Fruit fly (Drosophila melanogaster) whole organism, embryonic: ENCODE measurements around the gene Elp4.

Experiments
- Blimp-1 ChIP-seq: fragments of 200-800 bp; sonication (Bioruptor generic); optimal IDR thresholded peaks from 3 replicates; lab custom pipeline; 2018; ENCODE audit warnings: missing biosample characterization, missing genetic modification characterization, mild to moderate bottlenecking, moderate library complexity, missing genetic modification reagents
- CG10274 ChIP-seq: fragments of 200-800 bp; sonication (Bioruptor generic); optimal IDR thresholded peaks from 3 replicates; lab custom pipeline; 2017; ENCODE audit warnings: missing biosample characterization, mild to moderate bottlenecking, missing genetic modification characterization
- CG10366 ChIP-seq: fragments of 200-800 bp; sonication (Bioruptor generic); IDR thresholded peaks from 2 replicates; pipeline ENCODE4 v1.3.6; 2022; ENCODE audit warnings: missing biosample characterization, missing genetic modification characterization
- CG11504 ChIP-seq: fragments of 200-800 bp; sonication (Bioruptor generic); optimal IDR thresholded peaks from 3 replicates; lab custom pipeline; 2019; ENCODE audit warnings: missing biosample characterization, mild to moderate bottlenecking, missing genetic modification characterization, moderate library complexity
- CG12219 ChIP-seq: fragments of 200-800 bp; sonication (Bioruptor generic); optimal IDR thresholded peaks from 3 replicates; lab custom pipeline; 2018; ENCODE audit warnings: missing biosample characterization, mild to moderate bottlenecking, missing genetic modification characterization
- CG12659 ChIP-seq: fragments of 200-800 bp; sonication (Bioruptor generic); optimal IDR thresholded peaks from 3 replicates; lab custom pipeline; 2017; ENCODE audit warnings: mild to moderate bottlenecking, missing biosample characterization, missing genetic modification reagents, missing genetic modification characterization
- CG14441 ChIP-seq: fragments of 200-800 bp; sonication (Bioruptor generic); IDR thresholded peaks from 2 replicates; pipeline ENCODE4 v1.3.6; 2022; ENCODE audit warnings: missing biosample characterization, missing genetic modification characterization
- CG15696 ChIP-seq: fragments of 200-800 bp; sonication (Bioruptor generic); optimal IDR thresholded peaks from 2 replicates; lab custom pipeline; 2019; ENCODE audit warnings: missing biosample characterization, mild to moderate bottlenecking, missing genetic modification characterization, moderate library complexity
- CG17328 ChIP-seq: fragments of 200-800 bp; sonication (Bioruptor generic); IDR thresholded peaks from 2 replicates; pipeline ENCODE4 v1.3.6; 2022; ENCODE audit warnings: missing biosample characterization, missing genetic modification characterization
- CG17361 ChIP-seq: fragments of 200-800 bp; sonication (Bioruptor generic); IDR thresholded peaks from 3 replicates; pipeline ENCODE4 v1.3.6; 2022; ENCODE audit warnings: missing biosample characterization, missing genetic modification characterization
- CG18764 ChIP-seq: fragments of 200-800 bp; sonication (Bioruptor generic); optimal IDR thresholded peaks from 3 replicates; lab custom pipeline; 2016; ENCODE audit warnings: missing biosample characterization, missing genetic modification characterization
- CG2199 ChIP-seq: fragments of 200-800 bp; sonication (Bioruptor generic); IDR thresholded peaks from 3 replicates; pipeline ENCODE4 v1.3.6; 2022; ENCODE audit warnings: missing biosample characterization, missing genetic modification characterization
- CG31441 ChIP-seq: fragments of 200-800 bp; sonication (Bioruptor generic); IDR thresholded peaks from 2 replicates; pipeline ENCODE4 v1.3.6; 2022; ENCODE audit warnings: missing biosample characterization, missing genetic modification characterization
- CG3163 ChIP-seq: fragments of 200-800 bp; sonication (Bioruptor generic); optimal IDR thresholded peaks from 3 replicates; lab custom pipeline; 2016; ENCODE audit warnings: missing biosample characterization, missing genetic modification characterization
- CG32772 ChIP-seq: fragments of 200-800 bp; sonication (Bioruptor generic); IDR thresholded peaks from 2 replicates; pipeline ENCODE4 v1.3.6; 2022; ENCODE audit warnings: missing biosample characterization, missing genetic modification characterization
- CG4360 ChIP-seq: fragments of 200-800 bp; sonication (Bioruptor generic); IDR thresholded peaks from 2 replicates; pipeline ENCODE4 v1.3.6; 2022; ENCODE audit warnings: missing biosample characterization, missing genetic modification characterization
- CG6791 ChIP-seq: fragments of 200-800 bp; sonication (Bioruptor generic); IDR thresholded peaks from 3 replicates; pipeline ENCODE4 v1.3.6; 2022; ENCODE audit warnings: missing biosample characterization, missing genetic modification characterization; ENCODE audit not compliant: partially characterized antibody
- CG7786 ChIP-seq: fragments of 200-800 bp; sonication (Bioruptor generic); optimal IDR thresholded peaks from 2 replicates; lab custom pipeline; 2016; ENCODE audit warnings: missing biosample characterization, missing genetic modification characterization
- CG7928 ChIP-seq: fragments of 200-800 bp; sonication (Bioruptor generic); optimal IDR thresholded peaks from 2 replicates; lab custom pipeline; 2017; ENCODE audit warnings: missing biosample characterization, mild to moderate bottlenecking, missing genetic modification characterization
- CG7963 ChIP-seq: fragments of 200-800 bp; sonication (Bioruptor generic); IDR thresholded peaks from 3 replicates; pipeline ENCODE4 v1.3.6; 2022; ENCODE audit warnings: missing biosample characterization, missing genetic modification characterization; ENCODE audit not compliant: partially characterized antibody
- CG8281 ChIP-seq: fragments of 200-800 bp; sonication (Bioruptor generic); optimal IDR thresholded peaks from 2 replicates; lab custom pipeline; 2018; ENCODE audit warnings: missing biosample characterization, mild to moderate bottlenecking, missing genetic modification characterization, moderate library complexity
- Camta ChIP-seq: fragments of 200-800 bp; sonication (Bioruptor generic); optimal IDR thresholded peaks from 2 replicates; lab custom pipeline; 2016; ENCODE audit warnings: missing biosample characterization, missing genetic modification characterization
- D19B ChIP-seq: fragments of 200-800 bp; sonication (Bioruptor generic); optimal IDR thresholded peaks from 2 replicates; lab custom pipeline; 2017; ENCODE audit warnings: missing biosample characterization, mild to moderate bottlenecking, missing genetic modification characterization
- Dfd ChIP-seq, 2 experiments: fragments of >200 bp; optimal IDR thresholded peaks; 2 replicates each; lab custom pipeline; 2017; ENCODE audit warnings: missing biosample characterization in 2 of 2, missing genetic modification characterization in 2 of 2
- Dll ChIP-seq: fragments of 200-800 bp; sonication (Bioruptor generic); IDR thresholded peaks from 4 replicates; pipeline ENCODE4 v1.3.6; 2022; ENCODE audit warnings: missing biosample characterization, missing genetic modification characterization; ENCODE audit not compliant: partially characterized antibody
- Gsc ChIP-seq: fragments of 200-800 bp; sonication (Bioruptor generic); IDR thresholded peaks from 2 replicates; pipeline ENCODE4 v1.3.6; 2022; ENCODE audit warnings: missing biosample characterization, missing genetic modification characterization
- Hr39 ChIP-seq: fragments of >200 bp; optimal IDR thresholded peaks from 2 replicates; lab custom pipeline; 2017
- Hsf ChIP-seq: fragments of 200-800 bp; sonication (Bioruptor generic); optimal IDR thresholded peaks from 3 replicates; lab custom pipeline; 2016; ENCODE audit warnings: missing biosample characterization, missing genetic modification characterization
- Ptx1 ChIP-seq: fragments of 200-800 bp; sonication (Bioruptor generic); IDR thresholded peaks from 2 replicates; pipeline ENCODE4 v1.3.6; 2022; ENCODE audit warnings: missing biosample characterization, missing genetic modification characterization
- ab ChIP-seq: fragments of 200-800 bp; sonication (Bioruptor generic); optimal IDR thresholded peaks from 2 replicates; lab custom pipeline; 2016; ENCODE audit warnings: missing biosample characterization, missing genetic modification characterization
- ara ChIP-seq: fragments of 200-800 bp; sonication (Bioruptor generic); IDR thresholded peaks from 2 replicates; pipeline ENCODE4 v1.3.6; 2022; ENCODE audit warnings: missing biosample characterization, missing genetic modification characterization
- ash1 ChIP-seq: fragments of 200-800 bp; sonication (Bioruptor generic); optimal IDR thresholded peaks from 2 replicates; lab custom pipeline; 2018; ENCODE audit warnings: missing biosample characterization, mild to moderate bottlenecking, missing genetic modification characterization
- chinmo ChIP-seq: fragments of 200-800 bp; sonication (Bioruptor generic); IDR thresholded peaks from 4 replicates; pipeline ENCODE4 v1.3.6; 2022; ENCODE audit warnings: missing biosample characterization, missing genetic modification characterization; ENCODE audit not compliant: partially characterized antibody
- fd64A ChIP-seq: fragments of 200-800 bp; sonication (Bioruptor generic); optimal IDR thresholded peaks from 3 replicates; lab custom pipeline; 2018; ENCODE audit warnings: missing biosample characterization, mild to moderate bottlenecking, missing genetic modification characterization
- kah ChIP-seq: fragments of 200-800 bp; sonication (Bioruptor generic); optimal IDR thresholded peaks from 2 replicates; lab custom pipeline; 2018; ENCODE audit warnings: missing biosample characterization, mild to moderate bottlenecking, missing genetic modification characterization
- klu ChIP-seq: fragments of 200-800 bp; sonication (Bioruptor generic); IDR thresholded peaks from 2 replicates; pipeline ENCODE4 v1.3.6; 2022; ENCODE audit warnings: missing biosample characterization, missing genetic modification characterization
- kni ChIP-seq: fragments of 200-800 bp; sonication (Bioruptor generic); optimal IDR thresholded peaks from 3 replicates; lab custom pipeline; 2017; ENCODE audit warnings: mild to moderate bottlenecking, missing biosample characterization, missing genetic modification reagents, missing genetic modification characterization
- nerfin-1 ChIP-seq: fragments of 200-800 bp; sonication (Bioruptor generic); optimal IDR thresholded peaks from 3 replicates; lab custom pipeline; 2019; ENCODE audit warnings: missing biosample characterization, mild to moderate bottlenecking, missing genetic modification characterization, moderate library complexity
- nom ChIP-seq: fragments of 200-800 bp; sonication (Bioruptor generic); optimal IDR thresholded peaks from 2 replicates; lab custom pipeline; 2017; ENCODE audit warnings: missing biosample characterization, missing genetic modification characterization, mild to moderate bottlenecking, moderate library complexity, missing genetic modification reagents
- pan ChIP-seq, 4 experiments: fragments of >200 bp in 3 of 4; fragments of 200-800 bp in 1 of 4; sonication (Bioruptor generic) in 1 of 4; optimal IDR thresholded peaks in 3 of 4; IDR thresholded peaks in 1 of 4; 2 replicates each; pipeline versions ENCODE4 v1.3.6 to Lab custom; 2017 to 2022; ENCODE audit warnings: missing biosample characterization in 2 of 4, missing genetic modification characterization in 2 of 4, mixed read lengths in 1 of 4
- prd ChIP-seq, 3 experiments: fragments of >200 bp in 2 of 3; fragments of 200-800 bp in 1 of 3; sonication (Bioruptor generic) in 1 of 3; optimal IDR thresholded peaks in 2 of 3; IDR thresholded peaks in 1 of 3; 2 replicates in 2 of 3; 3 replicates in 1 of 3; pipeline versions ENCODE4 v1.3.6 to Lab custom; 2017 to 2022; ENCODE audit warnings: missing biosample characterization in 1 of 3, missing genetic modification characterization in 1 of 3
- sd ChIP-seq: fragments of 200-800 bp; sonication (Bioruptor generic); optimal IDR thresholded peaks from 3 replicates; lab custom pipeline; 2018; ENCODE audit warnings: missing biosample characterization, mild to moderate bottlenecking, missing genetic modification characterization, moderate library complexity
- sens ChIP-seq: fragments of 200-800 bp; sonication (Bioruptor generic); peaks from one replicate; lab custom pipeline; 2016; ENCODE audit warnings: missing biosample characterization, missing genetic modification characterization
- sisA ChIP-seq: fragments of 200-800 bp; sonication (Bioruptor generic); IDR thresholded peaks from 2 replicates; pipeline ENCODE4 v1.3.6; 2022; ENCODE audit warnings: missing biosample characterization, missing genetic modification characterization
- sqz ChIP-seq: fragments of 200-800 bp; sonication (Bioruptor generic); optimal IDR thresholded peaks from 3 replicates; lab custom pipeline; 2018; ENCODE audit warnings: missing biosample characterization, mild to moderate bottlenecking, missing genetic modification characterization
- tna ChIP-seq: fragments of 200-800 bp; sonication (Bioruptor generic); IDR thresholded peaks from 2 replicates; pipeline ENCODE4 v1.3.6; 2022; ENCODE audit warnings: missing biosample characterization, missing genetic modification characterization; ENCODE audit not compliant: partially characterized antibody
- ttk ChIP-seq: fragments of 200-800 bp; sonication (Bioruptor generic); IDR thresholded peaks from 2 replicates; pipeline ENCODE4 v2.1.2; 2022; ENCODE audit warnings: missing biosample characterization, missing genetic modification characterization
- usp ChIP-seq: fragments of >200 bp; optimal IDR thresholded peaks from 2 replicates; lab custom pipeline; 2017; ENCODE audit warnings: missing biosample characterization, missing genetic modification characterization
- zfh2 ChIP-seq: fragments of 200-800 bp; sonication (Bioruptor generic); optimal IDR thresholded peaks from 2 replicates; lab custom pipeline; 2016; ENCODE audit warnings: missing biosample characterization, missing genetic modification characterization

Gene Elp4

DNA sequence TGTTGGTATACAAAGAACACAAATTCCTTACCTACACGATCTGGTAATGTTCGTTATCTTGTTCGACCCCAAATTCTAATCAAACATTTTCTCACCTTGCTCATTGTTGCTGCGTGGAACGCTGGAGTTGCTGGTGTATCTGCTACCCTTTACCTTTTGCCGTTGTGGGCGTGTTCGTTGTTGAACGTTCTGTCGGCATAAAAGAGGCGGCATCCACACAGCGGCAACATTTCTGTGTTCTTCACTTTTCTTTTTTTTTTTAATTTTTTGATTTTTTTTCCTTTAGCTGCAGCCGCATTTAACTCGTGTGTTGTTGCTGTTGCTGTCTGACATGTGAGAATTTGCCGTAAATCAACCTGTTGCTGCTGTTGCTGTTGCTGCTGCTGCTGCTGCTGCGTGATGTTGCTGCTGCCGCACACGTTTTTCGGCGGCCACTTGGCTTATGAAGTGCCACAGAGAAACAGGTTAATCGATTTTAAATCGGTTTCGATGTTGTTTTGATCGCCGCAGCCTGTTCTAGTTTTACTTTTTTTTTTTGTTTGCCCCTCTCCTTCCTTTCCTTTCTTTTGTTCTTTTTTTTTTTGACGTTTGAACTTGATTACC lies 34.1 kb upstream of the Elp4 start:
- 0 out of 2 replicates have a peak, but pooled peaks have one; percentile 26 for TF ChIP-seq Gsc
- TF ChIP-seq tna (GFP tag; lab: Robert Waterston, UW) = no peak
- TF ChIP-seq ttk (GFP tag; lab: Robert Waterston, UW) = 0 out of 2 replicates have a peak, but pooled peaks have one; percentile 29
- no peak for TF ChIP-seq CG7786 (GFP tag; lab: Kevin White, UChicago)
- TF ChIP-seq CG2199 (GFP tag; lab: Robert Waterston, UW) = peak; percentile 73; the same call in 2 of the 3 replicates
- peak; percentile 69 for TF ChIP-seq CG4360 (GFP tag; lab: Robert Waterston, UW)
- TF ChIP-seq Camta (GFP tag; lab: Kevin White, UChicago) = no peak
- TF ChIP-seq klu (GFP tag; lab: Robert Waterston, UW) = no peak
- TF ChIP-seq kni = peak; percentile 25
- TF ChIP-seq CG11504 = peak; percentile 8
- TF ChIP-seq Ptx1 = 0 out of 2 replicates have a peak, but pooled peaks have one; percentile 24
- peak; percentile 54 for TF ChIP-seq D19B
- peak in 1 of 2 experiments; percentile 34 for TF ChIP-seq Dfd (GFP tag; optimal IDR thresholded peaks at IDR 0.05; lab: Kevin White, UChicago)
- no peak for TF ChIP-seq CG7928 (GFP tag; lab: Kevin White, UChicago)
- no peak for TF ChIP-seq ash1 (GFP tag; lab: Kevin White, UChicago)
- no peak for TF ChIP-seq nerfin-1 (tag; lab: Kevin White, UChicago)
- no peak for TF ChIP-seq prd (optimal IDR thresholded peaks at IDR 0.05; lab: Kevin White, UChicago)
- peak; percentile 42; the same call in 2 of the 3 replicates for TF ChIP-seq prd (GFP tag; IDR thresholded peaks at IDR 0.05; lab: Robert Waterston, UW)
- TF ChIP-seq chinmo (GFP tag; lab: Robert Waterston, UW) = 0 out of 4 replicates have a peak, but pooled peaks have one; percentile 15
- TF ChIP-seq pan (optimal IDR thresholded peaks at IDR 0.05; lab: Kevin White, UChicago) = no peak
- peak in 1 of 2 experiments; percentile 46 for TF ChIP-seq pan (GFP tag; optimal IDR thresholded peaks at IDR 0.05 in 1 of 2, IDR thresholded peaks at IDR 0.05 in 1 of 2)
- peak; percentile 33; the same call in 1 of the 2 replicates for TF ChIP-seq CG14441
- peak; percentile 74 for TF ChIP-seq kah (GFP tag; lab: Kevin White, UChicago)
- TF ChIP-seq fd64A = no peak
- TF ChIP-seq Hr39 (lab: Kevin White, UChicago) = peak; percentile 40
- TF ChIP-seq ara (GFP tag; lab: Robert Waterston, UW) = peak; percentile 46; the same call in 1 of the 2 replicates
- TF ChIP-seq Blimp-1 (GFP tag; lab: Kevin White, UChicago) = peak; percentile 17
- TF ChIP-seq nom (GFP tag; lab: Kevin White, UChicago) = peak; percentile 67
- TF ChIP-seq CG32772 = peak; percentile 78
- TF ChIP-seq usp (GFP tag; lab: Kevin White, UChicago) = no peak
- TF ChIP-seq CG10366 (GFP tag; lab: Robert Waterston, UW) = no peak
- peak; percentile 21; the same call in 1 of the 3 replicates for TF ChIP-seq CG7963 (GFP tag; lab: Robert Waterston, UW)
- peak; percentile 39; the same call in 1 of the 3 replicates for TF ChIP-seq CG6791 (GFP tag; lab: Robert Waterston, UW)
- peak; percentile 60 for TF ChIP-seq sqz (GFP tag; lab: Kevin White, UChicago)

DNA sequence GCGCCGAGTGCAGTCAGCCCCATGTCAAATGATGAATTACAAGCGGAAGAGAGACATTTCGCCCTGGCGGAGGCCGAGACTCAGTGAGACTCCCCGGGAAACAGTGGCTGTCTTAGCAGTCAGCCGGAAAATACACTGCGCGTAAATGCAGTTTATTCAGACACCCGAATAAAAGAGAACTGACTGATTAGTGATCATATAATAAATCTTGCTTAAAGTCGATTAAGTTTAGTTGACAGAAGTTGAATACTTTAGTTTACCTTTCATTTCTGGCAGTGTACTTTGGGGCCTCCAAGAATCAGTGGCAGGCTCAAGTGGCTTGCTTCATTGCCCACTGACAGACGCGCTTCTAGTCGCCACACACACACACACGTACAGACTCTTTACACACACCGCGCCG lies 32.7 kb upstream of the Elp4 start:
- TF ChIP-seq CG18764 (GFP tag; lab: Kevin White, UChicago) (no peak), sd (tag; lab: Kevin White, UChicago) (no peak), CG17361 (GFP tag; lab: Robert Waterston, UW) (no peak), sisA (GFP tag; lab: Robert Waterston, UW) (0 out of 2 replicates have a peak, but pooled peaks have one; percentile 20), CG15696 (tag; lab: Kevin White, UChicago) (peak; percentile 47), CG3163 (GFP tag; lab: Kevin White, UChicago) (no peak), CG8281 (no peak), ab (GFP tag; lab: Kevin White, UChicago) (no peak), Dll (GFP tag; lab: Robert Waterston, UW) (no peak), CG12659 (GFP tag; lab: Kevin White, UChicago) (no peak), CG17328 (GFP tag; lab: Robert Waterston, UW) (peak; percentile 45; the same call in 1 of the 2 replicates), CG31441 (GFP tag; lab: Robert Waterston, UW) (no peak), Hsf (GFP tag; lab: Kevin White, UChicago) (no peak), zfh2 (GFP tag; lab: Kevin White, UChicago) (no peak), CG12219 (peak; percentile 4), CG10274 (GFP tag; lab: Kevin White, UChicago) (no peak), sens (GFP tag; lab: Kevin White, UChicago) (peak; percentile 87)
